Fruit fly (Drosophila melanogaster) whole organism, embryonic: ENCODE results near the gene Cul2.
A peak's percentile ranks its signal among the peaks of the same experiment; 100 is the strongest.

Experiments used
- CG10462 ChIP-seq: fragments of 200-800 bp; sonication (Bioruptor generic); optimal IDR thresholded peaks from 2 replicates; lab custom pipeline; 2016; ENCODE audit warnings: missing biosample characterization, missing genetic modification characterization
- CG11093 ChIP-seq: fragments of 200-800 bp; sonication (Bioruptor generic); IDR thresholded peaks from 3 replicates; pipeline ENCODE4 v1.3.6; 2022; ENCODE audit warnings: missing biosample characterization, missing genetic modification characterization
- CG11398 ChIP-seq: fragments of 200-800 bp; sonication (Bioruptor generic); optimal IDR thresholded peaks from 2 replicates; lab custom pipeline; 2016; ENCODE audit warnings: missing biosample characterization, missing genetic modification characterization
- CG11695 ChIP-seq: fragments of 200-800 bp; sonication (Bioruptor generic); IDR thresholded peaks from 3 replicates; pipeline ENCODE4 v1.3.6; 2022; ENCODE audit warnings: missing biosample characterization, missing genetic modification characterization
- CG12391 ChIP-seq: fragments of 200-800 bp; sonication (Bioruptor generic); optimal IDR thresholded peaks from 3 replicates; lab custom pipeline; 2018; ENCODE audit warnings: missing biosample characterization, mild to moderate bottlenecking, missing genetic modification characterization, moderate library complexity
- CG13775 ChIP-seq: fragments of 200-800 bp; sonication (Bioruptor generic); optimal IDR thresholded peaks from 3 replicates; lab custom pipeline; 2017; ENCODE audit warnings: missing biosample characterization, mild to moderate bottlenecking, missing genetic modification characterization
- CG14050 ChIP-seq: fragments of 200-800 bp; sonication (Bioruptor generic); IDR thresholded peaks from 3 replicates; pipeline ENCODE4 v1.3.6; 2022; ENCODE audit warnings: missing biosample characterization, missing genetic modification characterization
- CG14441 ChIP-seq: fragments of 200-800 bp; sonication (Bioruptor generic); IDR thresholded peaks from 2 replicates; pipeline ENCODE4 v1.3.6; 2022; ENCODE audit warnings: missing biosample characterization, missing genetic modification characterization
- CG1602 ChIP-seq: fragments of 200-800 bp; sonication (Bioruptor generic); optimal IDR thresholded peaks from 3 replicates; lab custom pipeline; 2016; ENCODE audit warnings: missing biosample characterization, missing genetic modification characterization
- CG16863 ChIP-seq: fragments of 200-800 bp; sonication (Bioruptor generic); optimal IDR thresholded peaks from 3 replicates; lab custom pipeline; 2016; ENCODE audit warnings: missing biosample characterization, missing genetic modification characterization
- CG17359 ChIP-seq: fragments of 200-800 bp; sonication (Bioruptor generic); optimal IDR thresholded peaks from 3 replicates; lab custom pipeline; 2018; ENCODE audit warnings: missing biosample characterization, mild to moderate bottlenecking, missing genetic modification characterization, moderate library complexity
- CG17361 ChIP-seq: fragments of 200-800 bp; sonication (Bioruptor generic); IDR thresholded peaks from 3 replicates; pipeline ENCODE4 v1.3.6; 2022; ENCODE audit warnings: missing biosample characterization, missing genetic modification characterization
- CG18476 ChIP-seq: fragments of 200-800 bp; sonication (Bioruptor generic); optimal IDR thresholded peaks from 2 replicates; lab custom pipeline; 2016; ENCODE audit warnings: missing biosample characterization, mild to moderate bottlenecking, missing genetic modification characterization
- CG18599 ChIP-seq: fragments of 200-800 bp; sonication (Bioruptor generic); optimal IDR thresholded peaks from 3 replicates; lab custom pipeline; 2017; ENCODE audit warnings: missing biosample characterization, missing genetic modification characterization, mild to moderate bottlenecking, moderate library complexity, missing genetic modification reagents
- CG2129 ChIP-seq: fragments of 200-800 bp; sonication (Bioruptor generic); IDR thresholded peaks from 2 replicates; pipeline ENCODE4 v1.3.6; 2022; ENCODE audit warnings: missing biosample characterization, missing genetic modification characterization; ENCODE audit not compliant: partially characterized antibody
- CG2202 ChIP-seq: fragments of 200-800 bp; sonication (Bioruptor generic); optimal IDR thresholded peaks from 2 replicates; lab custom pipeline; 2018; ENCODE audit warnings: missing biosample characterization, mild to moderate bottlenecking, missing genetic modification characterization
- CG32772 ChIP-seq: fragments of 200-800 bp; sonication (Bioruptor generic); IDR thresholded peaks from 2 replicates; pipeline ENCODE4 v1.3.6; 2022; ENCODE audit warnings: missing biosample characterization, missing genetic modification characterization
- CG43689 ChIP-seq: fragments of 200-800 bp; sonication (Bioruptor generic); IDR thresholded peaks from 2 replicates; pipeline ENCODE4 v1.3.6; 2022; ENCODE audit warnings: missing biosample characterization, missing genetic modification characterization
- CG4730 ChIP-seq: fragments of 200-800 bp; sonication (Bioruptor generic); IDR thresholded peaks from 2 replicates; pipeline ENCODE4 v1.3.6; 2022; ENCODE audit warnings: missing biosample characterization, missing genetic modification characterization
- CG7372 ChIP-seq: fragments of 200-800 bp; sonication (Bioruptor generic); IDR thresholded peaks from 2 replicates; pipeline ENCODE4 v1.3.6; 2022; ENCODE audit warnings: missing biosample characterization, missing genetic modification characterization
- CG7745 ChIP-seq: fragments of 200-800 bp; sonication (Bioruptor generic); optimal IDR thresholded peaks from 2 replicates; lab custom pipeline; 2018; ENCODE audit warnings: missing biosample characterization, mild to moderate bottlenecking, missing genetic modification characterization, moderate library complexity
- CG9437 ChIP-seq: fragments of 200-800 bp; sonication (Bioruptor generic); optimal IDR thresholded peaks from 2 replicates; lab custom pipeline; 2018; ENCODE audit warnings: missing biosample characterization, mild to moderate bottlenecking, missing genetic modification characterization
- CG9609 ChIP-seq: fragments of 200-800 bp; sonication (Bioruptor generic); optimal IDR thresholded peaks from 3 replicates; lab custom pipeline; 2016; ENCODE audit warnings: missing biosample characterization, missing genetic modification characterization
- D19A ChIP-seq: fragments of 200-800 bp; optimal IDR thresholded peaks from 3 replicates; lab custom pipeline; 2019; ENCODE audit warnings: missing biosample characterization, mild to moderate bottlenecking, missing genetic modification characterization, moderate library complexity
- Dfd ChIP-seq, 2 experiments: fragments of >200 bp; optimal IDR thresholded peaks; 2 replicates each; lab custom pipeline; 2017; ENCODE audit warnings: missing biosample characterization in 2 of 2, missing genetic modification characterization in 2 of 2
- Doc3 ChIP-seq: fragments of 200-800 bp; sonication (Bioruptor generic); IDR thresholded peaks from 3 replicates; pipeline ENCODE4 v1.3.6; 2022; ENCODE audit warnings: missing biosample characterization, missing genetic modification characterization; ENCODE audit not compliant: partially characterized antibody
- Eip74EF ChIP-seq, 2 experiments: fragments of 200-800 bp in 1 of 2; fragments of >200 bp in 1 of 2; sonication (Bioruptor generic) in 1 of 2; optimal IDR thresholded peaks; 2 replicates each; lab custom pipeline; 2017 to 2019; ENCODE audit warnings: missing biosample characterization in 2 of 2, missing genetic modification characterization in 2 of 2, mild to moderate bottlenecking in 1 of 2, moderate library complexity in 1 of 2
- HLH54F ChIP-seq: fragments of 200-800 bp; sonication (Bioruptor generic); optimal IDR thresholded peaks from 3 replicates; lab custom pipeline; 2016; ENCODE audit warnings: missing biosample characterization, missing genetic modification characterization
- Rfx ChIP-seq: fragments of 200-800 bp; sonication (Bioruptor generic); IDR thresholded peaks from 2 replicates; pipeline ENCODE4 v1.3.6; 2022; ENCODE audit warnings: missing biosample characterization, missing genetic modification characterization
- Side ChIP-seq: fragments of 200-800 bp; sonication (Bioruptor generic); optimal IDR thresholded peaks from 2 replicates; lab custom pipeline; 2016; ENCODE audit warnings: missing biosample characterization, missing genetic modification characterization
- Spps ChIP-seq: fragments of 200-800 bp; sonication (Bioruptor generic); optimal IDR thresholded peaks from 2 replicates; lab custom pipeline; 2018; ENCODE audit warnings: missing biosample characterization, mild to moderate bottlenecking, missing genetic modification characterization
- Trl ChIP-seq, 3 experiments: fragments of >200 bp in 2 of 3; fragments of 200-800 bp in 1 of 3; sonication (Bioruptor generic) in 1 of 3; optimal IDR thresholded peaks; 2 replicates in 1 of 3; 3 replicates in 2 of 3; lab custom pipeline; 2016 to 2017; ENCODE audit warnings: missing biosample characterization in 1 of 3, missing genetic modification characterization in 1 of 3
- Xbp1 ChIP-seq: fragments of 200-800 bp; sonication (Bioruptor generic); optimal IDR thresholded peaks from 3 replicates; lab custom pipeline; 2016; ENCODE audit warnings: missing biosample characterization, mild to moderate bottlenecking, missing genetic modification characterization
- Xrp1 ChIP-seq: fragments of 200-800 bp; sonication (Bioruptor generic); IDR thresholded peaks from 2 replicates; pipeline ENCODE4 v1.3.6; 2022; ENCODE audit warnings: missing biosample characterization, missing genetic modification characterization
- abd-A ChIP-seq: fragments of 200-800 bp; sonication (Bioruptor generic); optimal IDR thresholded peaks from 3 replicates; lab custom pipeline; 2019; ENCODE audit warnings: missing biosample characterization, mild to moderate bottlenecking, missing genetic modification characterization, moderate library complexity
- bigmax ChIP-seq: fragments of 200-800 bp; sonication (Bioruptor generic); optimal IDR thresholded peaks from 2 replicates; lab custom pipeline; 2018; ENCODE audit warnings: missing biosample characterization, mild to moderate bottlenecking, missing genetic modification characterization
- chm ChIP-seq: fragments of 200-800 bp; sonication (Bioruptor generic); IDR thresholded peaks from 2 replicates; pipeline ENCODE4 v1.3.6; 2022; ENCODE audit warnings: missing biosample characterization, missing genetic modification characterization
- crol ChIP-seq: fragments of 200-800 bp; sonication (Bioruptor generic); IDR thresholded peaks from 2 replicates; pipeline ENCODE4 v1.3.6; 2022; ENCODE audit warnings: missing biosample characterization, missing genetic modification characterization
- danr ChIP-seq: fragments of 200-800 bp; sonication (Bioruptor generic); IDR thresholded peaks from 2 replicates; pipeline ENCODE4 v1.3.6; 2022; ENCODE audit warnings: missing biosample characterization, missing genetic modification characterization
- fd96Cb ChIP-seq: fragments of 200-800 bp; sonication (Bioruptor generic); optimal IDR thresholded peaks from 2 replicates; lab custom pipeline; 2018; ENCODE audit warnings: missing biosample characterization, mild to moderate bottlenecking, missing genetic modification characterization, moderate library complexity
- fu2 ChIP-seq: fragments of 200-800 bp; sonication (Bioruptor generic); optimal IDR thresholded peaks from 2 replicates; lab custom pipeline; 2016; ENCODE audit warnings: missing biosample characterization, missing genetic modification characterization
- gsb-n ChIP-seq: fragments of 200-800 bp; sonication (Bioruptor generic); optimal IDR thresholded peaks from 3 replicates; lab custom pipeline; 2018; ENCODE audit warnings: missing biosample characterization, mild to moderate bottlenecking, missing genetic modification characterization
- lbe ChIP-seq: fragments of 200-800 bp; sonication (Bioruptor generic); optimal IDR thresholded peaks from 2 replicates; lab custom pipeline; 2016; ENCODE audit warnings: missing biosample characterization, mild to moderate bottlenecking, missing genetic modification characterization
- pita ChIP-seq: fragments of 200-800 bp; sonication (Bioruptor generic); optimal IDR thresholded peaks from 2 replicates; lab custom pipeline; 2017; ENCODE audit warnings: missing biosample characterization, mild to moderate bottlenecking, missing genetic modification characterization
- row ChIP-seq: fragments of 200-800 bp; sonication (Bioruptor generic); IDR thresholded peaks from 3 replicates; pipeline ENCODE4 v1.3.6; 2022; ENCODE audit warnings: missing biosample characterization, missing genetic modification characterization
- run ChIP-seq: fragments of 200-800 bp; sonication (Bioruptor generic); optimal IDR thresholded peaks from 3 replicates; lab custom pipeline; 2018; ENCODE audit warnings: missing biosample characterization, mild to moderate bottlenecking, missing genetic modification characterization
- so ChIP-seq: fragments of 200-800 bp; sonication (Bioruptor generic); IDR thresholded peaks from 3 replicates; pipeline ENCODE4 v1.3.6; 2022; ENCODE audit warnings: missing biosample characterization, missing genetic modification characterization
- sr ChIP-seq: fragments of 200-800 bp; sonication (Bioruptor generic); IDR thresholded peaks from 3 replicates; pipeline ENCODE4 v1.3.6; 2022; ENCODE audit warnings: missing biosample characterization, missing genetic modification characterization
- stwl ChIP-seq: fragments of 200-800 bp; sonication (Bioruptor generic); optimal IDR thresholded peaks from 3 replicates; lab custom pipeline; 2018; ENCODE audit warnings: missing biosample characterization, mild to moderate bottlenecking, missing genetic modification characterization, moderate library complexity
- twi ChIP-seq: fragments of 200-800 bp; optimal IDR thresholded peaks from 2 replicates; lab custom pipeline; 2019; ENCODE audit warnings: missing biosample characterization, mild to moderate bottlenecking, missing genetic modification characterization, moderate library complexity
- wor ChIP-seq: fragments of 200-800 bp; sonication (Bioruptor generic); IDR thresholded peaks from 2 replicates; pipeline ENCODE4 v1.3.6; 2022; ENCODE audit warnings: missing biosample characterization, missing genetic modification characterization

Cul2 gene

dm6 chr2L:21629149-21629813 is 29.3 kb upstream of the Cul2 start (continued):
- TF ChIP-seq abd-A (tag; lab: Kevin White, UChicago), result peak; percentile 69
- TF ChIP-seq CG18476, result no peak
- no peak for TF ChIP-seq CG7372 (GFP tag; lab: Robert Waterston, UW)
- TF ChIP-seq D19A, result no peak
- TF ChIP-seq CG18599 (GFP tag; lab: Kevin White, UChicago), result peak; percentile 17
- no peak for TF ChIP-seq bigmax (GFP tag; lab: Kevin White, UChicago)
- TF ChIP-seq CG1602, result no peak
- TF ChIP-seq Doc3 (GFP tag; lab: Robert Waterston, UW), result no peak
- no peak for TF ChIP-seq twi
- no peak for TF ChIP-seq Xrp1 (GFP tag; lab: Robert Waterston, UW)
- no peak for TF ChIP-seq CG7745
- no peak for TF ChIP-seq fd96Cb (tag; lab: Kevin White, UChicago)
- TF ChIP-seq Spps (tag; lab: Kevin White, UChicago), result no peak
- peak; percentile 47; the same call in 1 of the 2 replicates for TF ChIP-seq Rfx (GFP tag; lab: Robert Waterston, UW)
- no peak for TF ChIP-seq so
- no peak for TF ChIP-seq CG14050 (GFP tag; lab: Robert Waterston, UW)
- TF ChIP-seq CG11093, result no peak
- TF ChIP-seq CG14441 (GFP tag; lab: Robert Waterston, UW), result no peak
- no peak for TF ChIP-seq fu2 (GFP tag; lab: Kevin White, UChicago)
- no peak for TF ChIP-seq Xbp1 (GFP tag; lab: Kevin White, UChicago)
- no peak for TF ChIP-seq CG16863 (GFP tag; lab: Kevin White, UChicago)
- no peak for TF ChIP-seq Dfd (GFP tag; optimal IDR thresholded peaks at IDR 0.05; lab: Kevin White, UChicago)
- no peak for TF ChIP-seq CG2202 (tag; lab: Kevin White, UChicago)
- no peak for TF ChIP-seq crol
- no peak for TF ChIP-seq CG2129 (GFP tag; lab: Robert Waterston, UW)
- no peak for TF ChIP-seq stwl (tag; lab: Kevin White, UChicago)
- TF ChIP-seq CG43689 (GFP tag; lab: Robert Waterston, UW), result no peak
- TF ChIP-seq lbe (GFP tag; lab: Kevin White, UChicago), result no peak
- TF ChIP-seq gsb-n (tag; lab: Kevin White, UChicago), result peak; percentile 18
- no peak for TF ChIP-seq danr (GFP tag; lab: Robert Waterston, UW)
- no peak for TF ChIP-seq CG9609 (GFP tag; lab: Kevin White, UChicago)
- TF ChIP-seq CG13775, result no peak
- TF ChIP-seq CG17359, result no peak
- TF ChIP-seq CG11398 (GFP tag; lab: Kevin White, UChicago), result no peak
- no peak for TF ChIP-seq CG10462 (GFP tag; lab: Kevin White, UChicago)
- no peak for TF ChIP-seq CG12391 (tag; lab: Kevin White, UChicago)
- TF ChIP-seq CG11695 (GFP tag; lab: Robert Waterston, UW), result no peak
- peak; percentile 67; the same call in 1 of the 2 replicates for TF ChIP-seq chm (GFP tag; lab: Robert Waterston, UW)
- TF ChIP-seq CG32772, result no peak
- TF ChIP-seq sr, result no peak
- no peak for TF ChIP-seq run (tag; lab: Kevin White, UChicago)
- no peak for TF ChIP-seq Eip74EF (GFP tag; optimal IDR thresholded peaks at IDR 0.05; lab: Kevin White, UChicago)
- TF ChIP-seq pita (GFP tag; lab: Kevin White, UChicago), result no peak
- TF ChIP-seq wor (GFP tag; lab: Robert Waterston, UW), result no peak
- TF ChIP-seq row (GFP tag; lab: Robert Waterston, UW), result no peak; the same call in 2 of the 3 replicates
- TF ChIP-seq CG17361 (GFP tag; lab: Robert Waterston, UW), result no peak
- peak in 1 of 2 experiments; percentile 1 for TF ChIP-seq Trl (optimal IDR thresholded peaks at IDR 0.05; lab: Kevin White, UChicago)
- no peak for TF ChIP-seq Trl (GFP tag; optimal IDR thresholded peaks at IDR 0.05; lab: Kevin White, UChicago)
- TF ChIP-seq CG4730 (GFP tag; lab: Robert Waterston, UW), result no peak
- TF ChIP-seq HLH54F (GFP tag; lab: Kevin White, UChicago), result no peak
- TF ChIP-seq Side, result no peak
- TF ChIP-seq CG9437 (GFP tag; lab: Kevin White, UChicago), result no peak
